Fruit fly (Drosophila melanogaster) whole organism, embryonic: ENCODE data around the gene Rpn12.

ENCODE experiments used
- CG10267 ChIP-seq: fragments of 200-800 bp; sonication (Bioruptor generic); optimal IDR thresholded peaks from 2 replicates; lab custom pipeline; 2018; ENCODE audit warnings: missing biosample characterization, mild to moderate bottlenecking, missing genetic modification characterization, moderate library complexity
- CG11560 ChIP-seq: fragments of 200-800 bp; sonication (Bioruptor generic); IDR thresholded peaks from 3 replicates; pipeline ENCODE4 v1.3.6; 2022; ENCODE audit warnings: missing biosample characterization, missing genetic modification characterization
- CG12155 ChIP-seq: fragments of 200-800 bp; sonication (Bioruptor generic); optimal IDR thresholded peaks from 3 replicates; lab custom pipeline; 2016; ENCODE audit warnings: missing biosample characterization, missing genetic modification characterization
- CG13296 ChIP-seq: fragments of 200-800 bp; sonication (Bioruptor generic); optimal IDR thresholded peaks from 3 replicates; lab custom pipeline; 2018; ENCODE audit warnings: missing biosample characterization, mild to moderate bottlenecking, missing genetic modification characterization
- CG13894 ChIP-seq: fragments of 200-800 bp; sonication (Bioruptor generic); optimal IDR thresholded peaks from 3 replicates; lab custom pipeline; 2018; ENCODE audit warnings: missing biosample characterization, mild to moderate bottlenecking, missing genetic modification characterization, moderate library complexity
- CG15696 ChIP-seq: fragments of 200-800 bp; sonication (Bioruptor generic); optimal IDR thresholded peaks from 2 replicates; lab custom pipeline; 2019; ENCODE audit warnings: missing biosample characterization, mild to moderate bottlenecking, missing genetic modification characterization, moderate library complexity
- CG16779 ChIP-seq: fragments of 200-800 bp; sonication (Bioruptor generic); IDR thresholded peaks from 2 replicates; pipeline ENCODE4 v1.3.6; 2022; ENCODE audit warnings: missing biosample characterization, missing genetic modification characterization
- CG16863 ChIP-seq: fragments of 200-800 bp; sonication (Bioruptor generic); optimal IDR thresholded peaks from 3 replicates; lab custom pipeline; 2016; ENCODE audit warnings: missing biosample characterization, missing genetic modification characterization
- CG2116 ChIP-seq: fragments of 200-800 bp; sonication (Bioruptor generic); optimal IDR thresholded peaks from 3 replicates; lab custom pipeline; 2018; ENCODE audit warnings: missing biosample characterization, mild to moderate bottlenecking, missing genetic modification characterization
- CG3065 ChIP-seq: fragments of 200-800 bp; sonication (Bioruptor generic); optimal IDR thresholded peaks from 2 replicates; lab custom pipeline; 2016; ENCODE audit warnings: missing biosample characterization, missing genetic modification characterization
- CG31388 ChIP-seq: fragments of 200-800 bp; sonication (Bioruptor generic); optimal IDR thresholded peaks from 2 replicates; lab custom pipeline; 2016; ENCODE audit warnings: missing biosample characterization, missing genetic modification characterization
- CG3281 ChIP-seq: fragments of 200-800 bp; sonication (Bioruptor generic); optimal IDR thresholded peaks from 3 replicates; lab custom pipeline; 2017; ENCODE audit warnings: missing biosample characterization, mild to moderate bottlenecking, missing genetic modification characterization
- CG7839 ChIP-seq: fragments of 200-800 bp; sonication (Bioruptor generic); optimal IDR thresholded peaks from 3 replicates; lab custom pipeline; 2018; ENCODE audit warnings: missing biosample characterization, mild to moderate bottlenecking, missing genetic modification characterization, moderate library complexity
- CG7963 ChIP-seq: fragments of 200-800 bp; sonication (Bioruptor generic); IDR thresholded peaks from 3 replicates; pipeline ENCODE4 v1.3.6; 2022; ENCODE audit warnings: missing biosample characterization, missing genetic modification characterization; ENCODE audit not compliant: partially characterized antibody
- CG8089 ChIP-seq: fragments of 200-800 bp; sonication (Bioruptor generic); optimal IDR thresholded peaks from 3 replicates; lab custom pipeline; 2016; ENCODE audit warnings: missing biosample characterization, missing genetic modification characterization
- CG8944 ChIP-seq: fragments of 200-800 bp; sonication (Bioruptor generic); optimal IDR thresholded peaks from 3 replicates; lab custom pipeline; 2016; ENCODE audit warnings: missing biosample characterization, missing genetic modification characterization
- CrebB ChIP-seq: fragments of 200-800 bp; sonication (Bioruptor generic); optimal IDR thresholded peaks from 3 replicates; lab custom pipeline; 2018; ENCODE audit warnings: missing biosample characterization, mild to moderate bottlenecking, missing genetic modification characterization
- Dek ChIP-seq: fragments of 200-800 bp; sonication (Bioruptor generic); optimal IDR thresholded peaks from 3 replicates; lab custom pipeline; 2019; ENCODE audit warnings: missing biosample characterization, mild to moderate bottlenecking, missing genetic modification characterization, moderate library complexity
- Dfd ChIP-seq, 2 experiments: fragments of >200 bp; optimal IDR thresholded peaks; 2 replicates each; lab custom pipeline; 2017; ENCODE audit warnings: missing biosample characterization in 2 of 2, missing genetic modification characterization in 2 of 2
- Drgx ChIP-seq: fragments of 200-800 bp; sonication (Bioruptor generic); IDR thresholded peaks from 2 replicates; pipeline ENCODE4 v1.3.6; 2022; ENCODE audit warnings: missing biosample characterization, missing genetic modification characterization
- GATAe ChIP-seq: fragments of 200-800 bp; sonication (Bioruptor generic); conservative IDR thresholded peaks from 2 replicates; pipeline ENCODE4 v1.3.6; 2022; ENCODE audit warnings: missing biosample characterization, missing genetic modification characterization
- H15 ChIP-seq: fragments of 200-800 bp; sonication (Bioruptor generic); IDR thresholded peaks from 3 replicates; pipeline ENCODE4 v1.3.6; 2022; ENCODE audit warnings: missing biosample characterization, missing genetic modification characterization
- Hand ChIP-seq: fragments of 200-800 bp; sonication (Bioruptor generic); optimal IDR thresholded peaks from 2 replicates; lab custom pipeline; 2017; ENCODE audit warnings: mild to moderate bottlenecking, missing biosample characterization, missing genetic modification reagents, missing genetic modification characterization
- Hr51 ChIP-seq, 2 experiments: fragments of 200-800 bp; sonication (Bioruptor generic); optimal IDR thresholded peaks; 2 replicates in 1 of 2; 3 replicates in 1 of 2; lab custom pipeline; 2016 to 2018; ENCODE audit warnings: missing biosample characterization in 2 of 2, missing genetic modification characterization in 2 of 2, mild to moderate bottlenecking in 1 of 2, moderate library complexity in 1 of 2
- Lhr ChIP-seq: fragments of 200-800 bp; sonication (Bioruptor generic); optimal IDR thresholded peaks from 3 replicates; lab custom pipeline; 2017; ENCODE audit warnings: mild to moderate bottlenecking, missing biosample characterization, missing genetic modification reagents, missing genetic modification characterization
- Med ChIP-seq: fragments of 200-800 bp; sonication (Bioruptor generic); peaks from one replicate; lab custom pipeline; 2016; ENCODE audit warnings: missing biosample characterization, missing genetic modification characterization, mild to moderate bottlenecking, inconsistent platforms, moderate library complexity
- Optix ChIP-seq: fragments of 200-800 bp; sonication (Bioruptor generic); IDR thresholded peaks from 3 replicates; pipeline ENCODE4 v1.3.6; 2022; ENCODE audit warnings: missing biosample characterization, missing genetic modification characterization
- Side ChIP-seq: fragments of 200-800 bp; sonication (Bioruptor generic); optimal IDR thresholded peaks from 2 replicates; lab custom pipeline; 2016; ENCODE audit warnings: missing biosample characterization, missing genetic modification characterization
- Ssrp ChIP-seq: fragments of 200-800 bp; sonication (Bioruptor generic); optimal IDR thresholded peaks from 2 replicates; lab custom pipeline; 2018; ENCODE audit warnings: missing biosample characterization, mild to moderate bottlenecking, missing genetic modification characterization, moderate library complexity
- Taf1 ChIP-seq: fragments of 200-800 bp; sonication (Bioruptor generic); IDR thresholded peaks from 2 replicates; pipeline ENCODE4 v1.3.6; 2022; ENCODE audit warnings: missing biosample characterization, missing genetic modification characterization
- Trl ChIP-seq, 3 experiments: fragments of >200 bp in 2 of 3; fragments of 200-800 bp in 1 of 3; sonication (Bioruptor generic) in 1 of 3; optimal IDR thresholded peaks; 2 replicates in 1 of 3; 3 replicates in 2 of 3; lab custom pipeline; 2016 to 2017; ENCODE audit warnings: missing biosample characterization in 1 of 3, missing genetic modification characterization in 1 of 3
- amos ChIP-seq: fragments of 200-800 bp; sonication (Bioruptor generic); IDR thresholded peaks from 2 replicates; pipeline ENCODE4 v1.3.6; 2022; ENCODE audit warnings: missing biosample characterization, missing genetic modification characterization; ENCODE audit not compliant: partially characterized antibody
- ato ChIP-seq: fragments of 200-800 bp; sonication (Bioruptor generic); IDR thresholded peaks from 2 replicates; pipeline ENCODE4 v1.3.6; 2022; ENCODE audit warnings: missing biosample characterization, missing genetic modification characterization; ENCODE audit not compliant: partially characterized antibody
- ftz-f1 ChIP-seq: fragments of 200-800 bp; sonication (Bioruptor generic); optimal IDR thresholded peaks from 2 replicates; lab custom pipeline; 2016; ENCODE audit warnings: missing biosample characterization, missing genetic modification characterization
- ken ChIP-seq: fragments of 200-800 bp; sonication (Bioruptor generic); IDR thresholded peaks from 3 replicates; pipeline ENCODE4 v1.3.6; 2022; ENCODE audit warnings: missing biosample characterization, missing genetic modification characterization
- knrl ChIP-seq: fragments of 200-800 bp; sonication (Bioruptor generic); IDR thresholded peaks from 3 replicates; pipeline ENCODE4 v1.3.6; 2022; ENCODE audit warnings: missing biosample characterization, missing genetic modification characterization; ENCODE audit not compliant: partially characterized antibody
- row ChIP-seq: fragments of 200-800 bp; sonication (Bioruptor generic); IDR thresholded peaks from 3 replicates; pipeline ENCODE4 v1.3.6; 2022; ENCODE audit warnings: missing biosample characterization, missing genetic modification characterization
- sens ChIP-seq: fragments of 200-800 bp; sonication (Bioruptor generic); peaks from one replicate; lab custom pipeline; 2016; ENCODE audit warnings: missing biosample characterization, missing genetic modification characterization
- ssp ChIP-seq: fragments of 200-800 bp; sonication (Bioruptor generic); IDR thresholded peaks from 2 replicates; pipeline ENCODE4 v1.3.6; 2022; ENCODE audit warnings: missing biosample characterization, missing genetic modification characterization
- stwl ChIP-seq: fragments of 200-800 bp; sonication (Bioruptor generic); optimal IDR thresholded peaks from 3 replicates; lab custom pipeline; 2018; ENCODE audit warnings: missing biosample characterization, mild to moderate bottlenecking, missing genetic modification characterization, moderate library complexity
- tio ChIP-seq: fragments of 200-800 bp; sonication (Bioruptor generic); optimal IDR thresholded peaks from 2 replicates; lab custom pipeline; 2017; ENCODE audit warnings: missing biosample characterization, missing genetic modification characterization, inconsistent platforms
- trh ChIP-seq: fragments of 200-800 bp; sonication (Bioruptor generic); optimal IDR thresholded peaks from 2 replicates; lab custom pipeline; 2016; ENCODE audit warnings: missing biosample characterization, missing genetic modification characterization
- tup ChIP-seq: fragments of 200-800 bp; sonication (Bioruptor generic); optimal IDR thresholded peaks from 2 replicates; lab custom pipeline; 2016; ENCODE audit warnings: missing biosample characterization, mild to moderate bottlenecking, missing genetic modification characterization, moderate library complexity

The Rpn12 gene

dm6 chr3L:16566700-16567221, 16.1 kb upstream of the Rpn12 start, which contains the start of gene UQCR-6.4L:
Gene UQCR-6.4L (plus strand): TSS chr3L:16566750.
- TF ChIP-seq ato (GFP tag; lab: Robert Waterston, UW) (no peak), GATAe (GFP tag; lab: Robert Waterston, UW) (no peak), CG15696 (tag; lab: Kevin White, UChicago) (no peak), CG16779 (GFP tag; lab: Robert Waterston, UW) (no peak), tup (no peak), Drgx (GFP tag; lab: Robert Waterston, UW) (no peak), CG16863 (GFP tag; lab: Kevin White, UChicago) (no peak), Taf1 (GFP tag; lab: Robert Waterston, UW) (no peak), CG8089 (no peak), Dfd (GFP tag; optimal IDR thresholded peaks at IDR 0.05; lab: Kevin White, UChicago) (no peak), ken (GFP tag; lab: Robert Waterston, UW) (0 out of 3 replicates have a peak, but pooled peaks have one; percentile 10), tio (GFP tag; lab: Kevin White, UChicago) (no peak), Ssrp (tag; lab: Kevin White, UChicago) (no peak), H15 (GFP tag; lab: Robert Waterston, UW) (no peak), CG31388 (GFP tag; lab: Kevin White, UChicago) (no peak), stwl (tag; lab: Kevin White, UChicago) (peak; percentile 97), Side (no peak), Hr51 (GFP tag; optimal IDR thresholded peaks at IDR 0.05; lab: Kevin White, UChicago) (no peak), CG7839 (tag; lab: Kevin White, UChicago) (no peak), knrl (GFP tag; lab: Robert Waterston, UW) (no peak), Lhr (GFP tag; lab: Kevin White, UChicago) (no peak), CG13296 (GFP tag; lab: Kevin White, UChicago) (no peak), CG2116 (GFP tag; lab: Kevin White, UChicago) (peak; percentile 64), CG11560 (tag; lab: Robert Waterston, UW) (no peak), CG10267 (tag; lab: Kevin White, UChicago) (no peak), CG12155 (GFP tag; lab: Kevin White, UChicago) (no peak), CG8944 (GFP tag; lab: Kevin White, UChicago) (no peak), Dek (no peak), trh (no peak), Optix (GFP tag; lab: Robert Waterston, UW) (no peak), row (GFP tag; lab: Robert Waterston, UW) (0 out of 3 replicates have a peak, but pooled peaks have one; percentile 7), CG7963 (no peak), Med (GFP tag; lab: Kevin White, UChicago) (peak; percentile 34), CG3065 (GFP tag; lab: Kevin White, UChicago) (no peak), Hand (GFP tag; lab: Kevin White, UChicago) (no peak), sens (GFP tag; lab: Kevin White, UChicago) (peak; percentile 65), ftz-f1 (no peak), CrebB (tag; lab: Kevin White, UChicago) (no peak), ssp (GFP tag; lab: Robert Waterston, UW) (no peak), amos (GFP tag; lab: Robert Waterston, UW) (peak; percentile 8; the same call in 1 of the 2 replicates), Trl (optimal IDR thresholded peaks at IDR 0.05; lab: Kevin White, UChicago) (no peak), Trl (GFP tag; optimal IDR thresholded peaks at IDR 0.05; lab: Kevin White, UChicago) (no peak), CG3281 (GFP tag; lab: Kevin White, UChicago) (no peak), CG13894 (tag; lab: Kevin White, UChicago) (no peak)
